Comparison of ENCODE assay signal across 1 worm cellular context in the genomic region with DNA sequence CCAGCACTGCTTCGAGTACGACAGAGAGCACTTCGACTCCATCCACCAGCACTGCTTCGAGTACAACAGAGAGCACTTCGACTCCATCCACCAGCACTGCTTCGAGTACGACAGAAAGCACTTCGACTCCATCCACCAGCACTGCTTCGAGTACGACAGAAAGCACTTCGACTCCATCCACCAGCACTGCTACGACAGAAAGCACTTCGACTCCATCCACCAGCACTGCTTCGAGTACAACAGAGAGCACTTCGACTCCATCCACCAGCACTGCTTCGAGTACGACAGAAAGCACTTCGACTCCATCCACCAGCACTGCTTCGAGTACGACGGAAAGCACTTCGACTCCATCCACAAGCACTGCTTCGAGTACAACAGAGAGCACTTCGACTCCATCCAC.
TF ChIP-seq lines count a peak whose summit lies in the region.

No protein-coding gene starts in this region.

TF ChIP-seq in whole organism, L4 larva, 104 proteins besides CTCF, POLR2A, EP300 and RAD21 (continued from another document):
- TF ChIP-seq ceh-20 (GFP tag; IDR thresholded peaks at IDR 0.05; lab: Robert Waterston, UW): peak; percentile 63; the same call in 1 of the 2 replicates
- peak; percentile 81 for TF ChIP-seq lim-7 (GFP tag; IDR thresholded peaks at IDR 0.05; lab: Robert Waterston, UW)
- peak; percentile 74 for TF ChIP-seq vab-7 (GFP tag; IDR thresholded peaks at IDR 0.05; lab: Robert Waterston, UW)
- TF ChIP-seq F26F4.8 (GFP tag; conservative IDR thresholded peaks at IDR 0.05; lab: Robert Waterston, UW): peak; percentile 95
- peak; percentile 72 for TF ChIP-seq arid-1 (GFP tag; conservative IDR thresholded peaks at IDR 0.05; lab: Robert Waterston, UW)
- peak; percentile 32; the same call in 1 of the 2 replicates for TF ChIP-seq T26A8.4 (GFP tag; IDR thresholded peaks at IDR 0.05; lab: Robert Waterston, UW)
- TF ChIP-seq D1046.2 (GFP tag; IDR thresholded peaks at IDR 0.05; lab: Robert Waterston, UW): peak; percentile 79; the same call in 1 of the 2 replicates
